Worm (Caenorhabditis elegans): Measurements from ENCODE around the gene npp-1.

Gene npp-1

DNA sequence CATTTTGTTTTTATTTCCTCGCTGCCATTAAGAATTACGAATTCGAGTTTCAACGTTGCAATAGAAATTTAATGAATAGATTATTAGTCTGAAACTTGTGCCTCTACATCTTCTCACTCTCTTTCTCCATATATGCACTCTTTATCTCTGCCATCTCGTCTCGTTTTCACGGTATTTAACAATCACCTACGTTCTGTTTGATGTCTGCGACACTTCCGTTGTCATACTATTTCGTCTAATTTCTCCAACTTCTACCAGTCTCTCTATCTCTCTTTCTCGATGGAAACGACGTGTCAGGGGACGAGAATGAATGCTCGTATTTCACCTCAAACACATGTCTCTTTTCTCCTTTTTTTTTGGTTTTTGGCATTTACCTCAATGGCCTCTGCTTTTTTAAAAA is 15.5 kb downstream of the npp-1 start:
- TF ChIP-seq ztf-3 (GFP tag; optimal IDR thresholded peaks at IDR 0.05): no peak
- peak; percentile 22; the same call in 1 of the 2 replicates for TF ChIP-seq nfyb-1 (GFP tag; IDR thresholded peaks at IDR 0.05)
- no peak for TF ChIP-seq aptf-3 (GFP tag; IDR thresholded peaks at IDR 0.05)
- TF ChIP-seq lin-40 (tag; optimal IDR thresholded peaks at IDR 0.05): peak; percentile 16
- no peak for TF ChIP-seq mes-4 (tag; optimal IDR thresholded peaks at IDR 0.05)
- TF ChIP-seq ets-4 (GFP tag; optimal IDR thresholded peaks at IDR 0.05): no peak
- peak; percentile 80; the same call in 1 of the 2 replicates for TF ChIP-seq hmg-1.2 (GFP tag; IDR thresholded peaks at IDR 0.05)
- no peak for TF ChIP-seq akir-1 (GFP tag; optimal IDR thresholded peaks at IDR 0.05)
- peak; percentile 36 for TF ChIP-seq ZK185.1 (tag; optimal IDR thresholded peaks at IDR 0.05; ENCODE audit: poor library complexity, severe bottlenecking)
- TF ChIP-seq mcd-1 (GFP tag; IDR thresholded peaks at IDR 0.05): 0 out of 2 replicates have a peak, but pooled peaks have one; percentile 35
- TF ChIP-seq madf-10 (tag; optimal IDR thresholded peaks at IDR 0.05): peak; percentile 9
- 0 out of 2 replicates have a peak, but pooled peaks have one; percentile 21 for TF ChIP-seq dox-1 (GFP tag; IDR thresholded peaks at IDR 0.05)
- TF ChIP-seq nhr-80 (tag; optimal IDR thresholded peaks at IDR 0.05): peak; percentile 53
- peak; percentile 51 for TF ChIP-seq attf-5 (GFP tag; optimal IDR thresholded peaks at IDR 0.05)
- TF ChIP-seq ztf-18 (tag; optimal IDR thresholded peaks at IDR 0.05): no peak
- TF ChIP-seq cebp-1 (GFP tag; IDR thresholded peaks at IDR 0.05): no peak
- TF ChIP-seq cebp-1 (tag; optimal IDR thresholded peaks at IDR 0.05): peak; percentile 61
- no peak for TF ChIP-seq Y53G8AR.9 (GFP tag; conservative IDR thresholded peaks at IDR 0.05)
- TF ChIP-seq B0019.2 (GFP tag; conservative IDR thresholded peaks at IDR 0.05): no peak
- TF ChIP-seq D2030.7 (GFP tag; IDR thresholded peaks at IDR 0.05): no peak
- TF ChIP-seq hlh-26 (GFP tag; conservative IDR thresholded peaks at IDR 0.05): no peak
- TF ChIP-seq unc-62 (GFP tag; optimal IDR thresholded peaks at IDR 0.05): no peak

DNA sequence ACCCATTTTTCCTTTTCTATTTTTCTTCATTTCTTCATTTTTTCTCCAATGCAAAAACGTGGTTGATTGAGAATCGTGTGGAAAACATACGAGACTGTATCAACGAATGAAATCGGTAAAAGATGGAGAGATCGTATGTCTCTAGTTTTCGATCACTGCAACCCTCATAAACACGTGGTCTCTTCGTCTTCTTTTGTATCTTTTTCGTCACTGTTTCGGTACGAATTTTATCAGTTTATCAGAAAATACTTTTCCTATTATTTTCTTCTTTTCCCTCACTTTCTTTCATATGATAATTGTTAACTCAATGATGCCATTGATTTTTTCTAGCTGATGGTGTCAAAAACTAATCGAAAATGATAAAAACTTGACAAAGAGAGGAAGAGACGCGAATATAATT is 17.4 kb downstream of the npp-1 start:
- TF ChIP-seq nhr-80 (tag; optimal IDR thresholded peaks at IDR 0.05) (peak; percentile 89), lin-54 (GFP tag; optimal IDR thresholded peaks at IDR 0.05) (no peak), let-607 (tag; optimal IDR thresholded peaks at IDR 0.05) (peak in 1 of 2 experiments; percentile 8), lin-40 (tag; optimal IDR thresholded peaks at IDR 0.05) (peak; percentile 52), atf-7 (tag; optimal IDR thresholded peaks at IDR 0.05) (peak; percentile 0), attf-5 (GFP tag; optimal IDR thresholded peaks at IDR 0.05) (peak; percentile 14), cebp-1 (GFP tag; IDR thresholded peaks at IDR 0.05) (no peak), cebp-1 (tag; optimal IDR thresholded peaks at IDR 0.05) (peak; percentile 47), hlh-26 (GFP tag; conservative IDR thresholded peaks at IDR 0.05) (no peak), ets-4 (GFP tag; optimal IDR thresholded peaks at IDR 0.05) (no peak)

DNA sequence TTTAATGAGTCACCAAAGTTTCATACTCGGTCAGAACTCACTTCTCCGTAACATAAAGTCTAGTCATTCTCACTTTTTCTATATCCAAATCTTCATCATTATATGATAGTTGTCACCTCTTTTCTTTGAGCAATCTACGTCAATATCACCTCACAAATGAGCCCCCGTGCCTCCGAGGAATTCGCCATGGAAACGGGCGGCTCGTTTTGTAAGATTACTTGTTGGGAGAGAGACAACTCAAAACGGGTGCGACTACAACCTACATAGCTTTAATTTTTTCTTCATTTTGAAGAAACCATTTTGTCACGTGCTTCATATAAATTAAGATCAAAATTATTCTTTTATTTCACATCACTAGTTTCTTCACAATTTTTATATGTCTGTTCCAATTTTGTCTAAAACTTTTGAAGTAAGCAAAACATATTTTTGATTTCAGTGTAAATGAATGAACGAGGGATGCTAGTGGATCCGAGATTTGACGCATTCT is 20.6 kb downstream of the npp-1 start, which contains the start of gene nhr-4:
Gene nhr-4 (plus strand): TSS at position 437 of the 487 bp plus-strand sequence.
- TF ChIP-seq ztf-26 (tag; optimal IDR thresholded peaks at IDR 0.05) (no peak), madf-8 (GFP tag; conservative IDR thresholded peaks at IDR 0.05) (no peak), unc-62 (GFP tag; optimal IDR thresholded peaks at IDR 0.05) (no peak), attf-5 (GFP tag; optimal IDR thresholded peaks at IDR 0.05) (no peak), snpc-3.4 (tag; optimal IDR thresholded peaks at IDR 0.05) (no peak), K11D2.4 (GFP tag; IDR thresholded peaks at IDR 0.05) (no peak), repo-1 (tag; optimal IDR thresholded peaks at IDR 0.05) (no peak), attf-3 (GFP tag; conservative IDR thresholded peaks at IDR 0.05) (no peak)

DNA sequence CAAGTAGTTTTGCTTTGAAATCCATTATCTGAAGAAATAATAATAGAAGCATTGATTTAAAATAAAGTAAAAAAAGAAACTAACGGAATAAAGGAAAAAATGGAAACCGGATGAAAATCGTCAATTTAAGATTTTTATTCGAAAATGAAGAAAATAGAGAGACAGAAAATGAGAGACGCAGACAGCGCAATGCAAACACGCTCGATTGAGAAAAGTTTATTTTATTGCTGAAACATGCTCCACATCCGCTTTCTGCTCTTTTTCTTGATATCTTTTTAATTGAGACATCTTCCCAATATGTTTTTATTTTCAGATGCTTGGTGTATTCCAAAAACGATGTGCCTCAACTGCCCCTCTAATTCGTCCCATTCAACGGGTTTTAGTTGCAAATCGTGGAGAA is 26.0 kb downstream of the npp-1 start, which contains the start of the genes prp-18 and mccc-1:
Gene prp-18 (minus strand): TSS at position 127 of the 400 bp plus-strand sequence.
Gene mccc-1 (plus strand): TSS at position 314 of the 400 bp plus-strand sequence.
- TF ChIP-seq nhr-90 (tag; optimal IDR thresholded peaks at IDR 0.05) (no peak), rcor-1 (GFP tag; IDR thresholded peaks at IDR 0.05) (peak; percentile 37; the same call in 1 of the 2 replicates), madf-6 (GFP tag; IDR thresholded peaks at IDR 0.05) (peak; percentile 23; the same call in 1 of the 2 replicates), mcd-1 (GFP tag; IDR thresholded peaks at IDR 0.05) (peak; percentile 89), hmg-20 (GFP tag; IDR thresholded peaks at IDR 0.05) (no peak), attf-5 (GFP tag; optimal IDR thresholded peaks at IDR 0.05) (peak; percentile 25), F23B12.7 (tag; optimal IDR thresholded peaks at IDR 0.05; ENCODE audit: insufficient read depth) (peak; percentile 63), lin-26 (GFP tag; IDR thresholded peaks at IDR 0.05) (no peak), him-1 (tag; optimal IDR thresholded peaks at IDR 0.05) (peak; percentile 23), dpl-1 (GFP tag; optimal IDR thresholded peaks at IDR 0.05) (peak; percentile 20), tlf-1 (GFP tag; optimal IDR thresholded peaks at IDR 0.05) (no peak), hmg-1.2 (GFP tag; IDR thresholded peaks at IDR 0.05) (peak; percentile 77; the same call in 1 of the 2 replicates), unc-130 (GFP tag; optimal IDR thresholded peaks at IDR 0.05) (peak; percentile 2), snpc-4 (GFP tag; optimal IDR thresholded peaks at IDR 0.05) (no peak), snpc-4 (tag; optimal IDR thresholded peaks at IDR 0.05) (peak in 2 of 4 experiments; percentile 35 to 44)

Measured in whole organism, young adult.